Fruit fly (Drosophila melanogaster): ENCODE measurements around the gene CG2147.

- TF ChIP-seq CG12768 (GFP tag; optimal IDR thresholded peaks at IDR 0.05) = peak; percentile 28
- TF ChIP-seq pad (GFP tag; optimal IDR thresholded peaks at IDR 0.05) = peak; percentile 8
- no peak for TF ChIP-seq cnc (optimal IDR thresholded peaks at IDR 0.05)
- no peak for TF ChIP-seq Hr96 (GFP tag; optimal IDR thresholded peaks at IDR 0.05)
- TF ChIP-seq kay (GFP tag; ENCODE audit: borderline replicate concordance) = peak; percentile 85
- peak; percentile 90 for TF ChIP-seq ovo (GFP tag; optimal IDR thresholded peaks at IDR 0.05)
- peak; percentile 74 for TF ChIP-seq tj (GFP tag; optimal IDR thresholded peaks at IDR 0.05)
- peak; percentile 18 for TF ChIP-seq CG1620 (GFP tag; optimal IDR thresholded peaks at IDR 0.05)
- no peak for TF ChIP-seq Clk (GFP tag; optimal IDR thresholded peaks at IDR 0.05)
- TF ChIP-seq CG14711 (tag; optimal IDR thresholded peaks at IDR 0.05) = no peak
- no peak for TF ChIP-seq CG11617 (GFP tag; optimal IDR thresholded peaks at IDR 0.05)
- no peak for TF ChIP-seq Crg-1 (GFP tag; optimal IDR thresholded peaks at IDR 0.05)
- TF ChIP-seq CG5204 (GFP tag; optimal IDR thresholded peaks at IDR 0.05) = no peak
Observed at dm6 chrX:8193017-8193556, 47.4 kb upstream of the CG2147 start.
